Worm (Caenorhabditis elegans) whole organism, mixed stage, embryonic: Measurements from ENCODE around the gene fbxc-20.

ENCODE experiments used
- cnd-1 ChIP-seq: fragments of 200-800 bp; sonication (Bioruptor generic); optimal IDR thresholded peaks from 2 replicates; lab custom pipeline; 2018; ENCODE audit warnings: mild to moderate bottlenecking, missing genetic modification characterization, missing compliant biosample characterization
- elt-1 ChIP-seq: sonication (generic microtip); optimal IDR thresholded peaks from 2 replicates; lab custom pipeline; 2017; ENCODE audit warnings: missing genetic modification characterization, mild to moderate bottlenecking, missing compliant biosample characterization, antibody characterized with exemption, moderate library complexity, borderline replicate concordance; ENCODE audit not compliant: insufficient read depth
- snpc-4 ChIP-seq: fragments of 150-350 bp; optimal IDR thresholded peaks from 2 replicates; lab custom pipeline; 2014; ENCODE audit warnings: missing biosample characterization, missing genetic modification characterization
- sptf-1 ChIP-seq: sonication (generic microtip); optimal IDR thresholded peaks from 2 replicates; lab custom pipeline; 2017; ENCODE audit warnings: mild to moderate bottlenecking, missing genetic modification characterization, moderate library complexity, missing compliant biosample characterization
- unc-62 ChIP-seq: fragments of 150-350 bp; optimal IDR thresholded peaks from 2 replicates; lab custom pipeline; 2014; ENCODE audit warnings: missing biosample characterization, missing genetic modification reagents, missing genetic modification characterization

DNA sequence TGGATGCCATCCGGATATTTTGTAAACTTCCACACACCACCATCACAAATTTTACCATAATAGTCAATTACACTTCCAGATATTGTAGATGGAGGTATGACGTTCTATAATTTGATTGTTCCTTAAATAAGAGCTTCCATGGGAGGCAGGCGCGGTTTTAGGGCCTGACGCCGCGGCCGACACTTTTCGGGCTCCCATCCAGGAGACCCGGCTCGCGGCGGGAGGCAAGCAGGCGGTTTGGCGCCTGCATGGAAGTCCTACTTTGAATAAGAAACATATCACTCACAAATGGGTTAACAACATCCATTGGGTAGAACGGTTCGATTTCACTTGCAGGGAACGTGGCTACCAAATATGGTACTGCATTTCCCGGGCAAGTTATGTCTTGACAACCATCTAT is 39.3 kb upstream of the fbxc-20 start:
- TF ChIP-seq snpc-4 (no peak), elt-1 (tag; lab: Kevin White, UChicago) (no peak), cnd-1 (no peak), sptf-1 (tag; lab: Kevin White, UChicago) (no peak), unc-62 (GFP tag; lab: Kevin White, UChicago) (no peak)
